Fruit fly (Drosophila melanogaster) Kc167 (cell line): ENCODE results near the gene Mst33A.

Experiments used
- Myc ChIP-seq: fragments of >200 bp; optimal IDR thresholded peaks from 2 replicates; lab custom pipeline; 2017; ENCODE audit warnings: missing external identifiers
- h ChIP-seq: fragments of >200 bp; optimal IDR thresholded peaks from 3 replicates; lab custom pipeline; 2018; ENCODE audit warnings: missing external identifiers
- insv ChIP-seq: fragments of >200 bp; optimal IDR thresholded peaks from 3 replicates; lab custom pipeline; 2018; ENCODE audit warnings: missing external identifiers
- psq ChIP-seq: fragments of >200 bp; optimal IDR thresholded peaks from 2 replicates; lab custom pipeline; 2017; ENCODE audit warnings: missing external identifiers
- ttk ChIP-seq: sonication (Bioruptor generic); optimal IDR thresholded peaks from 2 replicates; lab custom pipeline; 2017; ENCODE audit warnings: missing external identifiers

DNA sequence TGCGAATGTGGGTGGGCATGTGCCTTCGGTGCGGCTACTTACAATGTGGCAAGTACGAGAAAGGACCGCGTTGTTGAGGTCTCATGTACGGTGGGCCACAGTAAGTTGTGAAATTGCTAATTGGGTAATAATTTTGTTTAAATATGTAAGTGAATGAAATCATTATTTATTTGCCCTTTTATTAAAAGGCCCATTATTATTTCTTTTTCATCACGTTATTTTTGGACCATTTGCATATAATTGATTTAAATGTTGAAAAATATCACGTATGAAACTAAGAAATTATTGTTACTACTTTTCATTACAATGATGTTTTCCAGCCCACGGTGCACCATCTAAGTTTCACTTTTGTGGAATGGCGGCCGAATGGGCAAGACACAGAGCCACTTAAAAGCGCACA is 41.7 kb upstream of the Mst33A start:
- TF ChIP-seq psq (lab: Kevin White, UChicago) (no peak), insv (lab: Kevin White, UChicago) (no peak), ttk (lab: Kevin White, UChicago) (no peak), h (no peak), Myc (lab: Kevin White, UChicago) (no peak)
